Fruit fly (Drosophila melanogaster) whole organism: ENCODE results near the gene CG5199.

ENCODE experiments used
- CG8478 ChIP-seq: fragments of >200 bp; optimal IDR thresholded peaks from 2 replicates; lab custom pipeline; 2018; ENCODE audit warnings: inconsistent platforms
- Dll ChIP-seq: fragments of >200 bp; optimal IDR thresholded peaks from 2 replicates; lab custom pipeline; 2017
- EcR ChIP-seq, 2 experiments: fragments of >200 bp; optimal IDR thresholded peaks; 2 replicates each; lab custom pipeline; 2017; ENCODE audit warnings: missing biosample characterization in 2 of 2, missing genetic modification characterization in 2 of 2, missing genetic modification reagents in 2 of 2
- psq ChIP-seq: fragments of >200 bp; optimal IDR thresholded peaks from 2 replicates; lab custom pipeline; 2017
- usp ChIP-seq: fragments of >200 bp; optimal IDR thresholded peaks from 2 replicates; lab custom pipeline; 2017; ENCODE audit warnings: missing biosample characterization, missing genetic modification characterization, mixed read lengths

- no peak for TF ChIP-seq CG8478 (lab: Kevin White, UChicago)
- TF ChIP-seq Dll: no peak
- no peak for TF ChIP-seq usp (GFP tag; lab: Kevin White, UChicago)
- no peak for TF ChIP-seq psq
- TF ChIP-seq EcR (GFP tag; optimal IDR thresholded peaks at IDR 0.05; lab: Kevin White, UChicago): no peak
Measured at dm6 chr3L:20413304-20413703, 39.4 kb downstream of the CG5199 start, which contains the start of gene zye.
